Worm (Caenorhabditis elegans): Measurements from ENCODE around the gene gei-6.
A peak's percentile ranks its signal among the peaks of the same experiment; 100 is the strongest.

Gene gei-6

ce11 chrV:7237133-7237532 is 6.5 kb upstream of the gei-6 start, which contains the start of gene hyls-1 (continued):
- TF ChIP-seq duxl-1 (tag; optimal IDR thresholded peaks at IDR 0.05; ENCODE audit: poor library complexity), result peak; percentile 66
- TF ChIP-seq unc-62 (GFP tag; optimal IDR thresholded peaks at IDR 0.05 in 1 of 2), result peak in 1 of 2 experiments; percentile 92
- no peak for TF ChIP-seq unc-62 (tag; optimal IDR thresholded peaks at IDR 0.05)
- TF ChIP-seq nhr-42 (GFP tag; IDR thresholded peaks at IDR 0.05), result 0 out of 2 replicates have a peak, but pooled peaks have one; percentile 37
- peak; percentile 50 for TF ChIP-seq hlh-11 (tag; optimal IDR thresholded peaks at IDR 0.05)
- peak; percentile 77 for TF ChIP-seq hmg-1.1 (GFP tag; IDR thresholded peaks at IDR 0.05)
- no peak for TF ChIP-seq F44E2.7 (GFP tag; IDR thresholded peaks at IDR 0.05)
- no peak for TF ChIP-seq set-16 (GFP tag; IDR thresholded peaks at IDR 0.05)
- TF ChIP-seq dmd-6 (GFP tag; IDR thresholded peaks at IDR 0.05), result peak; percentile 75
- no peak for TF ChIP-seq zag-1 (tag; optimal IDR thresholded peaks at IDR 0.05)
- peak; percentile 97 for TF ChIP-seq lin-38 (GFP tag; IDR thresholded peaks at IDR 0.05)
- peak; percentile 53 for TF ChIP-seq nhr-28 (tag; optimal IDR thresholded peaks at IDR 0.05)
- TF ChIP-seq T20F7.1 (GFP tag; optimal IDR thresholded peaks at IDR 0.05), result no peak
- peak; percentile 92 for TF ChIP-seq mes-2 (tag; optimal IDR thresholded peaks at IDR 0.05; ENCODE audit: poor library complexity, severe bottlenecking)
- peak; percentile 67; the same call in 1 of the 2 replicates for TF ChIP-seq lin-29 (GFP tag; IDR thresholded peaks at IDR 0.05)
- no peak for TF ChIP-seq lin-1 (GFP tag; IDR thresholded peaks at IDR 0.05)
- TF ChIP-seq Y75B8A.6 (GFP tag; IDR thresholded peaks at IDR 0.05), result no peak
- TF ChIP-seq fkh-10 (GFP tag; optimal IDR thresholded peaks at IDR 0.05), result no peak
- no peak for TF ChIP-seq Y5F2A.4 (GFP tag; optimal IDR thresholded peaks at IDR 0.05)
- no peak for TF ChIP-seq spr-3 (GFP tag; optimal IDR thresholded peaks at IDR 0.05)
- no peak for TF ChIP-seq ceh-32 (tag; optimal IDR thresholded peaks at IDR 0.05; ENCODE audit: poor library complexity)
- no peak for TF ChIP-seq tra-1 (GFP tag; IDR thresholded peaks at IDR 0.05)
- TF ChIP-seq ama-1 (optimal IDR thresholded peaks at IDR 0.05), result peak; percentile 27
- no peak for TF ChIP-seq nhr-41 (GFP tag; IDR thresholded peaks at IDR 0.05)
- peak; percentile 85 for TF ChIP-seq hlh-30 (tag; optimal IDR thresholded peaks at IDR 0.05; ENCODE audit: insufficient read depth)
- TF ChIP-seq tag-97 (GFP tag; IDR thresholded peaks at IDR 0.05), result no peak
- TF ChIP-seq unc-39 (tag; optimal IDR thresholded peaks at IDR 0.05), result no peak
- no peak for TF ChIP-seq nhr-237 (tag; optimal IDR thresholded peaks at IDR 0.05)
- peak in 1 of 2 experiments; percentile 86 for TF ChIP-seq lsy-2 (tag; optimal IDR thresholded peaks at IDR 0.05)
- TF ChIP-seq snpc-1.2 (GFP tag; IDR thresholded peaks at IDR 0.05), result no peak
- TF ChIP-seq arid-1 (GFP tag; conservative IDR thresholded peaks at IDR 0.05), result peak; percentile 42; the same call in 1 of the 2 replicates
- no peak for TF ChIP-seq ztf-11 (tag; optimal IDR thresholded peaks at IDR 0.05)
- TF ChIP-seq ceh-62 (tag; optimal IDR thresholded peaks at IDR 0.05), result no peak
- no peak for TF ChIP-seq mdt-29 (GFP tag; IDR thresholded peaks at IDR 0.05)
- 0 out of 2 replicates have a peak, but pooled peaks have one; percentile 37 for TF ChIP-seq zfp-3 (GFP tag; conservative IDR thresholded peaks at IDR 0.05)
- TF ChIP-seq ztf-7 (tag; optimal IDR thresholded peaks at IDR 0.05), result no peak
- no peak for TF ChIP-seq mxl-3 (GFP tag; optimal IDR thresholded peaks at IDR 0.05)
- peak; percentile 54 for TF ChIP-seq lin-15B (tag; optimal IDR thresholded peaks at IDR 0.05)
- TF ChIP-seq ceh-82 (tag; optimal IDR thresholded peaks at IDR 0.05), result no peak
- peak; percentile 69 for TF ChIP-seq nhr-25 (tag; optimal IDR thresholded peaks at IDR 0.05; ENCODE audit: borderline replicate concordance, insufficient read depth)
- peak; percentile 44 for TF ChIP-seq F49E8.2 (tag; optimal IDR thresholded peaks at IDR 0.05; ENCODE audit: borderline replicate concordance)
- no peak for TF ChIP-seq ZK546.5 (tag; optimal IDR thresholded peaks at IDR 0.05)
- no peak for TF ChIP-seq pha-4 (GFP tag; IDR thresholded peaks at IDR 0.05)
- peak; percentile 75 for TF ChIP-seq pha-4 (tag; optimal IDR thresholded peaks at IDR 0.05)
- no peak for TF ChIP-seq saeg-2 (GFP tag; IDR thresholded peaks at IDR 0.05)
- no peak for TF ChIP-seq snpc-4 (tag; optimal IDR thresholded peaks at IDR 0.05)
- no peak for TF ChIP-seq Y48G9A.11 (GFP tag; IDR thresholded peaks at IDR 0.05)
- no peak for TF ChIP-seq F10B5.3 (tag; optimal IDR thresholded peaks at IDR 0.05)
- TF ChIP-seq nhr-77 (tag; optimal IDR thresholded peaks at IDR 0.05), result peak; percentile 71
- peak; percentile 76 for TF ChIP-seq T26A8.4 (GFP tag; IDR thresholded peaks at IDR 0.05)
- peak; percentile 93 for TF ChIP-seq dpl-1 (GFP tag; optimal IDR thresholded peaks at IDR 0.05)

All from whole organism, L4 larva.